Worm (Caenorhabditis elegans): ENCODE data around the gene C41H7.9.

DNA sequence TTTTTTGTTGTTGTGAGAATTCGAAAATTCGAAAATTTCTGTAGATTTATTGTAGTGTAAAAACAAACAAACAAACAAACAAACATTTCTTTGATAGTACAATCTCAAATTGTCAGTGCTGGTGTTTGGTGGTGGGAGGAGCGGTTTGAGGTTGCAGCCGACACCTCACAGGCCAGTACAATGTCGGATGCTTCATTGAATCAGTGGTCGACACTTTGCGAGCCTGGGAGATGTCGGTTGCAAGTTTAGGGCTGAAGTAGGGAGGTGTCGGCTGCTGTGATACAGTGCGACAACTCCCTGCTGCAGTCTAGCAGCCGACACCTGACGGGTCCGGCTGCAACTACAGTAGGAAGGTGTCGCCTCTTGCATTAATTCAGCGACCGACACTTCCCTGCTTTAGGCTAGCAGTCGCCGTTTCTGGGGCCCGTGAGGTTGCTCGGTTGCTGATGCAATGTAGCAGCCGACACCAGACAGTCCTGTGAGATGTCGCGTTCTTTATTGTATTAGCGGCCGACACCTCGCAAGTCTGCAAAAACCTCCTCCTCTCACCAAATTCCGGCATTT lies 26.0 kb downstream of the C41H7.9 start:
- no peak for TF ChIP-seq nhr-28 (tag; optimal IDR thresholded peaks at IDR 0.05)
- TF ChIP-seq Y5F2A.4 (GFP tag; optimal IDR thresholded peaks at IDR 0.05) = no peak
- no peak for TF ChIP-seq snpc-4 (tag; optimal IDR thresholded peaks at IDR 0.05)
- no peak for TF ChIP-seq mdt-29 (GFP tag; IDR thresholded peaks at IDR 0.05)
- no peak for TF ChIP-seq ama-1 (optimal IDR thresholded peaks at IDR 0.05)
- TF ChIP-seq lin-15B (tag; optimal IDR thresholded peaks at IDR 0.05) = no peak
- no peak for TF ChIP-seq zip-2 (tag; optimal IDR thresholded peaks at IDR 0.05)
- no peak for TF ChIP-seq unc-39 (tag; optimal IDR thresholded peaks at IDR 0.05)
- no peak for TF ChIP-seq ceh-82 (tag; optimal IDR thresholded peaks at IDR 0.05)
- no peak for TF ChIP-seq lim-7 (GFP tag; IDR thresholded peaks at IDR 0.05)
- TF ChIP-seq zip-11 (GFP tag; IDR thresholded peaks at IDR 0.05) = no peak
- TF ChIP-seq unc-62 (GFP tag; optimal IDR thresholded peaks at IDR 0.05 in 1 of 2) = no peak
- TF ChIP-seq unc-62 (tag; optimal IDR thresholded peaks at IDR 0.05) = no peak
- TF ChIP-seq dve-1 (tag; optimal IDR thresholded peaks at IDR 0.05; ENCODE audit: insufficient read depth) = no peak
- no peak for TF ChIP-seq dpl-1 (GFP tag; optimal IDR thresholded peaks at IDR 0.05)

Data from whole organism, L4 larva.